Worm (Caenorhabditis elegans) whole organism, young adult: ENCODE data around the gene abu-4.

Experiments
- B0019.2 ChIP-seq: fragments of 200-800 bp; sonication (Bioruptor generic); conservative IDR thresholded peaks from 2 replicates; pipeline ENCODE4 v1.3.6; 2022; ENCODE audit warnings: missing genetic modification reagents, missing genetic modification characterization, missing compliant biosample characterization
- C06A6.2 ChIP-seq: fragments of 200-800 bp; sonication (Bioruptor generic); conservative IDR thresholded peaks from 2 replicates; pipeline ENCODE4 v1.3.6; 2022; ENCODE audit warnings: missing genetic modification characterization, missing compliant biosample characterization
- D2030.7 ChIP-seq: fragments of 200-800 bp; sonication (Bioruptor generic); IDR thresholded peaks from 2 replicates; pipeline ENCODE4 v1.3.6; 2022; ENCODE audit warnings: missing genetic modification reagents, missing genetic modification characterization, missing compliant biosample characterization
- F10E7.11 ChIP-seq: sonication (generic microtip); optimal IDR thresholded peaks from 2 replicates; lab custom pipeline; 2017; ENCODE audit warnings: mild to moderate bottlenecking, missing genetic modification characterization, moderate library complexity, missing compliant biosample characterization
- Y53F4B.3 ChIP-seq: fragments of 200-800 bp; sonication (Bioruptor generic); IDR thresholded peaks from 2 replicates; pipeline ENCODE4 v1.3.6; 2022; ENCODE audit warnings: missing genetic modification reagents, missing genetic modification characterization, missing compliant biosample characterization
- akir-1 ChIP-seq: fragments of 200-800 bp; sonication (Bioruptor generic); optimal IDR thresholded peaks from 2 replicates; lab custom pipeline; 2018; ENCODE audit warnings: mild to moderate bottlenecking, missing genetic modification characterization, moderate library complexity, missing compliant biosample characterization
- atf-7 ChIP-seq: sonication (generic microtip); optimal IDR thresholded peaks from 2 replicates; lab custom pipeline; 2017; ENCODE audit warnings: mild to moderate bottlenecking, missing genetic modification characterization, missing compliant biosample characterization
- attf-5 ChIP-seq: fragments of 200-800 bp; sonication (Bioruptor generic); optimal IDR thresholded peaks from 2 replicates; lab custom pipeline; 2018; ENCODE audit warnings: mild to moderate bottlenecking, missing genetic modification characterization, missing compliant biosample characterization
- cebp-1 ChIP-seq, 2 experiments: fragments of 200-800 bp in 1 of 2; sonication (Bioruptor generic) in 1 of 2; sonication (generic microtip) in 1 of 2; IDR thresholded peaks in 1 of 2; optimal IDR thresholded peaks in 1 of 2; 2 replicates each; pipeline versions ENCODE4 v1.3.6 to Lab custom; 2017 to 2022; ENCODE audit warnings: missing compliant biosample characterization in 2 of 2, missing genetic modification characterization in 2 of 2, mild to moderate bottlenecking in 1 of 2, missing genetic modification reagents in 1 of 2, moderate library complexity in 1 of 2
- cebp-2 ChIP-seq: fragments of 200-800 bp; sonication (Bioruptor generic); IDR thresholded peaks from 2 replicates; pipeline ENCODE4 v1.3.6; 2022; ENCODE audit warnings: missing genetic modification characterization, missing compliant biosample characterization
- ceh-40 ChIP-seq: fragments of 200-800 bp; sonication (Bioruptor generic); IDR thresholded peaks from 2 replicates; pipeline ENCODE4 v1.3.6; 2022; ENCODE audit warnings: missing genetic modification characterization, missing compliant biosample characterization
- ceh-79 ChIP-seq: sonication (generic microtip); optimal IDR thresholded peaks from 2 replicates; lab custom pipeline; 2017; ENCODE audit warnings: mild to moderate bottlenecking, missing genetic modification characterization, missing compliant biosample characterization
- ceh-91 ChIP-seq: fragments of 200-800 bp; sonication (Bioruptor generic); IDR thresholded peaks from 2 replicates; pipeline ENCODE4 v1.3.6; 2022; ENCODE audit warnings: missing genetic modification reagents, missing genetic modification characterization, missing compliant biosample characterization
- chd-7 ChIP-seq: sonication (generic microtip); optimal IDR thresholded peaks from 2 replicates; lab custom pipeline; 2016; ENCODE audit warnings: mild to moderate bottlenecking, missing genetic modification characterization, moderate library complexity, missing compliant biosample characterization
- die-1 ChIP-seq: sonication (generic microtip); optimal IDR thresholded peaks from 2 replicates; lab custom pipeline; 2016; ENCODE audit warnings: missing genotype, mild to moderate bottlenecking, missing genetic modification characterization, missing compliant biosample characterization
- dpff-1 ChIP-seq: sonication (generic microtip); optimal IDR thresholded peaks from 2 replicates; lab custom pipeline; 2017; ENCODE audit warnings: mild to moderate bottlenecking, missing genetic modification characterization, missing compliant biosample characterization
- hlh-12 ChIP-seq: sonication (generic microtip); optimal IDR thresholded peaks from 2 replicates; lab custom pipeline; 2016; ENCODE audit warnings: missing genetic modification characterization, missing compliant biosample characterization
- hlh-26 ChIP-seq: fragments of 200-800 bp; sonication (Bioruptor generic); conservative IDR thresholded peaks from 2 replicates; pipeline ENCODE4 v1.3.6; 2022; ENCODE audit warnings: missing genetic modification reagents, missing genetic modification characterization, missing compliant biosample characterization
- hmg-1.2 ChIP-seq: fragments of 200-800 bp; sonication (Bioruptor generic); IDR thresholded peaks from 2 replicates; pipeline ENCODE4 v1.3.6; 2022; ENCODE audit warnings: missing genetic modification reagents, missing genetic modification characterization, missing compliant biosample characterization
- hmg-20 ChIP-seq: fragments of 200-800 bp; sonication (Bioruptor generic); IDR thresholded peaks from 2 replicates; pipeline ENCODE4 v1.3.6; 2022; ENCODE audit warnings: missing genetic modification reagents, missing genetic modification characterization, missing compliant biosample characterization
- let-607 ChIP-seq, 2 experiments: fragments of 200-800 bp in 1 of 2; sonication (Bioruptor generic) in 1 of 2; sonication (generic microtip) in 1 of 2; optimal IDR thresholded peaks; 2 replicates each; lab custom pipeline; 2016 to 2018; ENCODE audit warnings: mild to moderate bottlenecking in 2 of 2, missing compliant biosample characterization in 2 of 2, missing genetic modification characterization in 2 of 2, moderate library complexity in 2 of 2, missing genotype in 1 of 2
- mcd-1 ChIP-seq: fragments of 200-800 bp; sonication (Bioruptor generic); IDR thresholded peaks from 2 replicates; pipeline ENCODE4 v1.3.6; 2022; ENCODE audit warnings: missing genetic modification reagents, missing genetic modification characterization, missing compliant biosample characterization
- mxl-1 ChIP-seq: sonication (generic microtip); optimal IDR thresholded peaks from 2 replicates; lab custom pipeline; 2016; ENCODE audit warnings: missing genetic modification characterization, missing compliant biosample characterization
- nhr-27 ChIP-seq: fragments of 200-800 bp; sonication (Bioruptor generic); optimal IDR thresholded peaks from 2 replicates; lab custom pipeline; 2018; ENCODE audit warnings: mild to moderate bottlenecking, missing genetic modification characterization, moderate library complexity, missing compliant biosample characterization
- nhr-80 ChIP-seq: sonication (generic microtip); optimal IDR thresholded peaks from 2 replicates; lab custom pipeline; 2016; ENCODE audit warnings: missing genetic modification characterization, missing compliant biosample characterization
- nhr-90 ChIP-seq: sonication (generic microtip); optimal IDR thresholded peaks from 2 replicates; lab custom pipeline; 2016; ENCODE audit warnings: missing genotype, mild to moderate bottlenecking, missing genetic modification characterization, missing compliant biosample characterization
- repo-1 ChIP-seq: sonication (generic microtip); optimal IDR thresholded peaks from 2 replicates; lab custom pipeline; 2017; ENCODE audit warnings: mild to moderate bottlenecking, missing genetic modification characterization, missing compliant biosample characterization
- snpc-4 ChIP-seq, 5 experiments: fragments of 150-350 bp in 1 of 5; sonication (generic microtip) in 4 of 5; optimal IDR thresholded peaks; 2 replicates each; lab custom pipeline; 2014 to 2018; ENCODE audit warnings: missing genetic modification characterization in 5 of 5, missing biosample characterization in 3 of 5, antibody characterized with exemption in 2 of 5, mild to moderate bottlenecking in 2 of 5, missing compliant biosample characterization in 2 of 5, missing genotype in 2 of 5, moderate library complexity in 2 of 5, missing genetic modification reagents in 1 of 5
- somi-1 ChIP-seq: fragments of 200-800 bp; sonication (Bioruptor generic); optimal IDR thresholded peaks from 2 replicates; lab custom pipeline; 2018; ENCODE audit warnings: mild to moderate bottlenecking, missing genetic modification characterization, missing compliant biosample characterization
- unc-62 ChIP-seq: fragments of 150-350 bp; optimal IDR thresholded peaks from 2 replicates; lab custom pipeline; 2014; ENCODE audit warnings: missing biosample characterization, missing genetic modification reagents, missing genetic modification characterization
- zfh-2 ChIP-seq: fragments of 200-800 bp; sonication (Bioruptor generic); conservative IDR thresholded peaks from 2 replicates; pipeline ENCODE4 v1.3.6; 2022; ENCODE audit warnings: missing genetic modification reagents, missing genetic modification characterization, missing compliant biosample characterization
- ztf-22 ChIP-seq: fragments of 200-800 bp; sonication (Bioruptor generic); optimal IDR thresholded peaks from 2 replicates; lab custom pipeline; 2018; ENCODE audit warnings: mild to moderate bottlenecking, missing genetic modification characterization, moderate library complexity, missing compliant biosample characterization
- ztf-28 ChIP-seq: fragments of 200-800 bp; sonication (Bioruptor generic); IDR thresholded peaks from 2 replicates; pipeline ENCODE4 v1.3.6; 2022; ENCODE audit warnings: missing genetic modification reagents, missing genetic modification characterization, missing compliant biosample characterization
- ztf-3 ChIP-seq: fragments of 200-800 bp; sonication (Bioruptor generic); optimal IDR thresholded peaks from 2 replicates; lab custom pipeline; 2018; ENCODE audit warnings: mild to moderate bottlenecking, missing genetic modification characterization, missing compliant biosample characterization

Gene abu-4

DNA sequence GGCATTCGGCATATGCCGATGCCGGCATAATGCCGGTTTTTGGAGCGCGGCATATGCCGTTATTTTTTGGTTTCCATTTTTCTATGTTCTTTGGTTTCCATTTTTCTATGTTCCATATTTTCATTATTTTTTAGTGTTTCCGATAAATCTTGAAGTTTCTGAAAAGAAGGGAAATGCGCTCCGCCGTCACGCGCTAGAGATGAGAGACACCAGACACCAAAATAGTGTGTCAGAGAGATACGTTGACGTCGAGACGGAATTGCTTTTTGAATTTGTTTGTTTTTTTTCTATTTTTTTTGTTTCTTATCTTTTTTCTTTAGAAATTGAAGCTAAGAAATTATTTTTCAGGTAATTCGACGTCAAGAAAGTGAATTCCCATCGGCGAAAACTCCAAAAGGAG lies 19.5 kb upstream of the abu-4 start, which contains the start of gene F41B5.1:
F41B5.1 (plus strand) TSS at position 343 of the 400 bp plus-strand sequence.
- TF ChIP-seq mcd-1: 0 out of 2 replicates have a peak, but pooled peaks have one; percentile 10
- TF ChIP-seq hmg-1.2 (GFP tag; lab: Robert Waterston, UW): peak; percentile 85
- TF ChIP-seq, all 124 proteins: peak for 2; not testable (repeated sequence) for 122

DNA sequence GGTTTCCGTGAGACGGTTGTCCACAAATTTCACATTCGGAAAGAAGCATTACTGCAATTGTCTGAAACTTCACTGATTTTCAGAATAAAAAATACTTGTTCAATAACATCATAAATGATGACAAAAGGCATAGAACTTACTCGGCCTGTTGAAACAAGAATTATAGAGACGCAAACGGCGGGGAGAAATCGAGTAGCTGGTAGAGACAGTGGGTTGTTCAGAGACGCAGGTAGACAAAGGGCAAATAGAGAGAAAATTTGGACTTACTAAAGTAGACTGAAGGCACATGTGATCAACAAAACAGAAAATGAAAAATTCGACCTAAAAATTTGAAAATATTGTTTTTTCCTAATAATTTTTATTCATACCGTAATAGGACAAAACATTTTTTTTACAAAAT lies 14.9 kb upstream of the abu-4 start, which contains the start of gene nhr-182:
nhr-182 (minus strand) TSS at position 178 of the 400 bp plus-strand sequence.
- no peak for TF ChIP-seq D2030.7 (GFP tag; lab: Robert Waterston, UW)
- TF ChIP-seq mxl-1 (tag; lab: Kevin White, UChicago): no peak
- no peak for TF ChIP-seq Y53F4B.3
- no peak for TF ChIP-seq nhr-27 (tag; lab: Kevin White, UChicago)
- no peak for TF ChIP-seq nhr-90 (tag; lab: Kevin White, UChicago)
- no peak for TF ChIP-seq cebp-1 (GFP tag; IDR thresholded peaks at IDR 0.05; lab: Robert Waterston, UW)
- TF ChIP-seq cebp-1 (tag; optimal IDR thresholded peaks at IDR 0.05; lab: Kevin White, UChicago): peak; percentile 3
- TF ChIP-seq akir-1 (GFP tag; lab: Kevin White, UChicago): no peak
- TF ChIP-seq ceh-40: no peak
- peak; percentile 76; the same call in 1 of the 2 replicates for TF ChIP-seq hmg-1.2 (GFP tag; lab: Robert Waterston, UW)
- no peak for TF ChIP-seq ztf-28 (GFP tag; lab: Robert Waterston, UW)
- no peak for TF ChIP-seq hlh-12 (tag; lab: Kevin White, UChicago)
- TF ChIP-seq repo-1: no peak
- no peak for TF ChIP-seq hlh-26 (GFP tag; lab: Robert Waterston, UW)
- no peak for TF ChIP-seq zfh-2 (GFP tag; lab: Robert Waterston, UW)
- TF ChIP-seq let-607 (tag; optimal IDR thresholded peaks at IDR 0.05; lab: Kevin White, UChicago): no peak
- no peak for TF ChIP-seq unc-62
- no peak for TF ChIP-seq C06A6.2 (GFP tag; lab: Robert Waterston, UW)
- no peak for TF ChIP-seq somi-1 (GFP tag; lab: Kevin White, UChicago)
- TF ChIP-seq attf-5 (GFP tag; lab: Kevin White, UChicago): peak; percentile 2
- no peak for TF ChIP-seq cebp-2 (GFP tag; lab: Robert Waterston, UW)
- TF ChIP-seq ceh-79 (tag; lab: Kevin White, UChicago): no peak
- TF ChIP-seq chd-7 (tag; lab: Kevin White, UChicago): no peak
- TF ChIP-seq hmg-20 (GFP tag; lab: Robert Waterston, UW): no peak
- TF ChIP-seq die-1 (tag; lab: Kevin White, UChicago): no peak
- TF ChIP-seq dpff-1 (tag; lab: Kevin White, UChicago): no peak
- TF ChIP-seq atf-7 (tag; lab: Kevin White, UChicago): no peak
- TF ChIP-seq F10E7.11 (tag; lab: Kevin White, UChicago): no peak
- TF ChIP-seq nhr-80 (tag; lab: Kevin White, UChicago): peak; percentile 14
- no peak for TF ChIP-seq snpc-4 (GFP tag; optimal IDR thresholded peaks at IDR 0.05; lab: Kevin White, UChicago)
- no peak for TF ChIP-seq snpc-4 (tag; optimal IDR thresholded peaks at IDR 0.05; lab: Kevin White, UChicago)
- no peak for TF ChIP-seq ztf-3 (GFP tag; lab: Kevin White, UChicago)

DNA sequence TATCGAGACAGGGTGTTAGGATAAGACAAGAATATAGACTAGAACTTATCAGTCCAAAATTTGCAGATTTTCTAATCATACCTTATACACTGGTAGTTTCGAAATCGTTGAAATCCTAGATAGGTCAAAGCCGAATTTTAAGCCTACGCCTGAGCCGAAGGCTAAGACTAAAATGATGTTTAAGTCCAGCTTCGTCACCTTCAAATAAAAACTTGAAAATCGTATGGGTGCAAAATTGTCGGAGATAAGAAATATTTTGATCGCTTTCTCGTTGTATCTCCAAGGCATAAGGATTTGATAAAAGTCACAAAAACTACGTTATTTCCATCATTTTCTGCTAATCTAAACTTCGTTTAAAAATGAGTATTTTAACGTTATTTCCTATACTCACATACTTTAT lies 14.0 kb upstream of the abu-4 start, which contains the start of gene F41B5.12:
F41B5.12 (plus strand) TSS at position 301 of the 400 bp plus-strand sequence.
- TF ChIP-seq B0019.2: no peak
- no peak for TF ChIP-seq ztf-22 (GFP tag; lab: Kevin White, UChicago)
- no peak for TF ChIP-seq ceh-91 (GFP tag; lab: Robert Waterston, UW)
- no peak for TF ChIP-seq ceh-40
